Worm (Caenorhabditis elegans) whole organism, midembryonic: ENCODE measurements around the gene rps-14.

Source experiments
- T22C8.4 ChIP-seq: fragments of 200-800 bp; sonication (Bioruptor generic); IDR thresholded peaks from 2 replicates; pipeline ENCODE4 v1.3.6; 2022; ENCODE audit warnings: missing genetic modification characterization, missing compliant biosample characterization
- flt-1 ChIP-seq: fragments of 200-800 bp; sonication (Bioruptor generic); IDR thresholded peaks from 2 replicates; pipeline ENCODE4 v1.3.6; 2022; ENCODE audit warnings: missing genetic modification characterization, missing compliant biosample characterization
- med-1 ChIP-seq: sonication (generic microtip); optimal IDR thresholded peaks from 2 replicates; lab custom pipeline; 2017; ENCODE audit warnings: missing genetic modification characterization, mild to moderate bottlenecking, missing compliant biosample characterization, antibody characterized with exemption, missing genetic modification reagents; ENCODE audit not compliant: insufficient read depth
- ref-1 ChIP-seq: fragments of 200-800 bp; sonication (Bioruptor generic); conservative IDR thresholded peaks from 2 replicates; pipeline ENCODE4 v1.3.6; 2022; ENCODE audit warnings: missing genetic modification reagents, missing genetic modification characterization, missing compliant biosample characterization
- tab-1 ChIP-seq: fragments of 200-800 bp; sonication (Bioruptor generic); IDR thresholded peaks from 2 replicates; pipeline ENCODE4 v1.3.6; 2022; ENCODE audit warnings: missing genetic modification characterization, missing compliant biosample characterization

DNA sequence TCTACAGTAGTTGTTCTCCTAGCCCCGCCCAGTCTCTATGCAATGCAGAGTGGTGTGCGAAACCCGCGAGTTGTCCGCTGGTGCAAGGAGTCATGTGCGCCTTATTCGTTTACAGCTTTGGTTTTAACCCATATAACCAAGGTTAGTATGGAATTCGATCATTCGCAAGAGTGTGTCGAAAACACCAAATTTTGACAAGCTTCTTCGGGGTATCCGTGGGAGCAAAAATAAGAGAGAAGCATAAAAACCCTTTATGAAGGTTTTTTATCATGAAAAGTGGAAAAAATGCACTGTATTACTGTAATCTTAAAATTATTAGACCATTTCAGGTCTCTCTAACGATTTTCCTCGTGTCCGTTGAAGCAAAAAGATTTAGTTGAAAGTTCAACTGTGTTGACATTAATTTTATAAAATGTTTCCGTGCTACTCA lies 37.2 kb downstream of the rps-14 start:
- TF ChIP-seq ref-1 (GFP tag; lab: Robert Waterston, UW): no peak
- TF ChIP-seq flt-1 (GFP tag; lab: Robert Waterston, UW): no peak
- TF ChIP-seq T22C8.4 (GFP tag; lab: Robert Waterston, UW): no peak
- TF ChIP-seq tab-1 (GFP tag; lab: Robert Waterston, UW): no peak
- TF ChIP-seq med-1 (GFP tag; lab: Kevin White, UChicago): no peak
